ENCODE assay signal across 4 fruit fly cellular contexts in the genomic region with DNA sequence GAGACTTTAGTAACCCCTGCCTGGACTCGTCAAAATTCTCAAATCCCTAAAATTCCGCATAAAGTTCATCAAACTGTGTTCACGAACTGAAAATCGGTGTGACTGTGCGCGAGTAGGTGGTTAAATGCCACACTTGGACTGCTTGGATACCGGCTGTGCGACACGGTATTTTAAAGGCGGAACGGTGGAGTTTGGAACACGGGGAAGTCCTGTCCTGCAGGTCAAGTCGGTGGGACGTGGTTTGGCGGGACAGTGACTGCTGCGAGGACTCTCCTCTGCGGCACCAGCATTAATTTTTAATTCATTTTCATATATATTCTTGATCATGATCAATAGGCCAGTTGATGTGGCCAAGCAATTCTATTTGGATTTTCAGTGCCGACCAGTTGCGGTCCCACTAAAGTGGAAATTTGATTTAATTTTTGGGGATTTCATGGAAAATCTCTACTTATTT.
A peak's percentile ranks its signal among the peaks of the same experiment; 100 is the strongest.
TF ChIP-seq lines count a peak whose summit lies in the region.

A gene (minus strand): TSS at position 96 of the 454 bp plus-strand sequence.
A gene (plus strand): TSS at position 223 of the 454 bp plus-strand sequence.

- TF ChIP-seq CTCF in whole organism, embryonic (GFP tag; optimal IDR thresholded peaks at IDR 0.05; lab: Kevin White, UChicago): no peak

TF ChIP-seq in whole organism, embryonic, 481 proteins besides CTCF, POLR2A, EP300 and RAD21 (continues in another document):
- TF ChIP-seq CG6765 (GFP tag; optimal IDR thresholded peaks at IDR 0.05; lab: Kevin White, UChicago) (no peak), Med (GFP tag; lab: Kevin White, UChicago) (peak; percentile 51), sug (tag; optimal IDR thresholded peaks at IDR 0.05; lab: Kevin White, UChicago) (peak; percentile 16), CG34422 (GFP tag; IDR thresholded peaks at IDR 0.05; lab: Robert Waterston, UW) (peak; percentile 53; the same call in 1 of the 3 replicates), BEAF-32 (GFP tag; optimal IDR thresholded peaks at IDR 0.05; lab: Kevin White, UChicago) (peak; percentile 49), E2f2 (GFP tag; IDR thresholded peaks at IDR 0.05; lab: Robert Waterston, UW) (peak; percentile 58), MESR4 (GFP tag; optimal IDR thresholded peaks at IDR 0.05; lab: Kevin White, UChicago) (peak; percentile 73), CG8388 (GFP tag; optimal IDR thresholded peaks at IDR 0.05; lab: Kevin White, UChicago) (peak; percentile 54), eve (GFP tag; optimal IDR thresholded peaks at IDR 0.05; lab: Kevin White, UChicago) (no peak), Spps (tag; optimal IDR thresholded peaks at IDR 0.05; lab: Kevin White, UChicago) (no peak), sens (GFP tag; lab: Kevin White, UChicago) (peak; percentile 88), CG12299 (tag; optimal IDR thresholded peaks at IDR 0.05; lab: Kevin White, UChicago) (peak; percentile 26), Lhr (GFP tag; optimal IDR thresholded peaks at IDR 0.05; lab: Kevin White, UChicago) (peak; percentile 72), CG2120 (GFP tag; optimal IDR thresholded peaks at IDR 0.05; lab: Kevin White, UChicago) (no peak), HLHmδ (GFP tag; optimal IDR thresholded peaks at IDR 0.05; lab: Kevin White, UChicago) (peak; percentile 12), grau (tag; optimal IDR thresholded peaks at IDR 0.05; lab: Kevin White, UChicago) (peak; percentile 20), gce (GFP tag; IDR thresholded peaks at IDR 0.05; lab: Robert Waterston, UW) (no peak), tll (GFP tag; optimal IDR thresholded peaks at IDR 0.05; lab: Kevin White, UChicago) (no peak), CG17829 (tag; optimal IDR thresholded peaks at IDR 0.05; lab: Kevin White, UChicago) (peak; percentile 49), CG17802 (tag; optimal IDR thresholded peaks at IDR 0.05; lab: Kevin White, UChicago) (peak; percentile 5), Ets65A (GFP tag; lab: Kevin White, UChicago) (peak; percentile 59), zfh1 (GFP tag; IDR thresholded peaks at IDR 0.05; lab: Robert Waterston, UW) (no peak)

TF ChIP-seq in whole organism, prepupa, 60 proteins besides CTCF, POLR2A, EP300 and RAD21:
- TF ChIP-seq CG3919 (GFP tag; optimal IDR thresholded peaks at IDR 0.05; lab: Kevin White, UChicago) (no peak), CG1621 (tag; optimal IDR thresholded peaks at IDR 0.05; lab: Kevin White, UChicago) (peak; percentile 89)

TF ChIP-seq in whole organism, pupa, 21 proteins besides CTCF, POLR2A, EP300 and RAD21:
- no peak for TF ChIP-seq Pif1A (GFP tag; optimal IDR thresholded peaks at IDR 0.05; lab: Kevin White, UChicago)
- TF ChIP-seq EcR (GFP tag; optimal IDR thresholded peaks at IDR 0.05; lab: Kevin White, UChicago): peak; percentile 88

TF ChIP-seq in whole organism, wandering third instar larva, 38 proteins besides CTCF, POLR2A, EP300 and RAD21:
- TF ChIP-seq Rel (GFP tag; optimal IDR thresholded peaks at IDR 0.05; lab: Kevin White, UChicago): no peak
- peak; percentile 98 for TF ChIP-seq Rel (tag; optimal IDR thresholded peaks at IDR 0.05; lab: Kevin White, UChicago)
- no peak for TF ChIP-seq br (GFP tag; optimal IDR thresholded peaks at IDR 0.05; lab: Kevin White, UChicago)
- no peak for TF ChIP-seq CrebA (GFP tag; optimal IDR thresholded peaks at IDR 0.05; lab: Kevin White, UChicago; ENCODE audit: borderline replicate concordance)
